3 worm cellular contexts compared by ENCODE assay signal in genomic region chrV:18674367-18674766, ce11.
TF ChIP-seq lines count a peak whose summit lies in the region.

No protein-coding gene starts in this region.

TF ChIP-seq in whole organism, L4 larva, 104 proteins besides CTCF, POLR2A, EP300 and RAD21:
- TF ChIP-seq hlh-30 (tag; optimal IDR thresholded peaks at IDR 0.05; lab: Kevin White, UChicago; ENCODE audit: insufficient read depth) (no peak), set-16 (GFP tag; IDR thresholded peaks at IDR 0.05; lab: Robert Waterston, UW) (peak; percentile 70; the same call in 1 of the 2 replicates)
TF ChIP-seq in whole organism, L4 larva: peak in this region for 1.

TF ChIP-seq in whole organism, mixed stage, embryonic, 35 proteins besides CTCF, POLR2A, EP300 and RAD21:
- peak; percentile 52 for TF ChIP-seq drap-1 (GFP tag; optimal IDR thresholded peaks at IDR 0.05; lab: Kevin White, UChicago)
- TF ChIP-seq lin-32 (GFP tag; optimal IDR thresholded peaks at IDR 0.05; lab: Kevin White, UChicago): no peak
- no peak for TF ChIP-seq cnd-1 (tag; optimal IDR thresholded peaks at IDR 0.05; lab: Kevin White, UChicago)
- TF ChIP-seq mep-1 (tag; optimal IDR thresholded peaks at IDR 0.05; lab: Kevin White, UChicago): no peak

TF ChIP-seq in whole organism, young adult, 124 proteins besides CTCF, POLR2A, EP300 and RAD21:
- TF ChIP-seq F52B5.7 (tag; optimal IDR thresholded peaks at IDR 0.05; lab: Kevin White, UChicago) (peak; percentile 10), zfh-2 (GFP tag; conservative IDR thresholded peaks at IDR 0.05; lab: Robert Waterston, UW) (peak; percentile 76), lin-54 (GFP tag; optimal IDR thresholded peaks at IDR 0.05; lab: Kevin White, UChicago) (no peak)
